Worm (Caenorhabditis elegans) whole organism, L4 larva: ENCODE measurements around the gene Y66A7A.7.

Source experiments
- D1046.2 ChIP-seq: fragments of 200-800 bp; sonication (Bioruptor generic); IDR thresholded peaks from 2 replicates; pipeline ENCODE4 v1.3.6; 2022; ENCODE audit warnings: missing genetic modification characterization, missing compliant biosample characterization
- F26F4.8 ChIP-seq: fragments of 200-800 bp; sonication (Bioruptor generic); conservative IDR thresholded peaks from 2 replicates; pipeline ENCODE4 v1.3.6; 2022; ENCODE audit warnings: missing genetic modification characterization, missing compliant biosample characterization
- R02D3.7 ChIP-seq: fragments of 150-350 bp; sonication (generic microtip); optimal IDR thresholded peaks from 3 replicates; lab custom pipeline; 2014; ENCODE audit warnings: missing biosample characterization, missing genetic modification characterization
- T20F7.1 ChIP-seq: fragments of 200-800 bp; sonication (Bioruptor generic); optimal IDR thresholded peaks from 2 replicates; lab custom pipeline; 2018; ENCODE audit warnings: mild to moderate bottlenecking, missing genetic modification characterization, missing compliant biosample characterization
- T26A8.4 ChIP-seq: fragments of 200-800 bp; sonication (Bioruptor generic); IDR thresholded peaks from 2 replicates; pipeline ENCODE4 v1.3.6; 2022; ENCODE audit warnings: missing genetic modification characterization, missing compliant biosample characterization
- Y5F2A.4 ChIP-seq: fragments of 200-800 bp; sonication (Bioruptor generic); optimal IDR thresholded peaks from 2 replicates; lab custom pipeline; 2018; ENCODE audit warnings: mild to moderate bottlenecking, missing genetic modification characterization, missing compliant biosample characterization
- ZK337.2 ChIP-seq: fragments of 200-800 bp; sonication (Bioruptor generic); IDR thresholded peaks from 2 replicates; pipeline ENCODE4 v1.3.6; 2022; ENCODE audit warnings: missing genetic modification reagents, missing genetic modification characterization, missing compliant biosample characterization
- aha-1 ChIP-seq: fragments of 150-350 bp; peaks from one replicate; lab custom pipeline; 2014; ENCODE audit warnings: missing biosample characterization, missing genetic modification characterization
- aly-2 ChIP-seq: sonication (generic microtip); optimal IDR thresholded peaks from 2 replicates; lab custom pipeline; 2018; ENCODE audit warnings: missing biosample characterization, missing genetic modification characterization
- ama-1 ChIP-seq: fragments of 150-350 bp; optimal IDR thresholded peaks from 2 replicates; lab custom pipeline; 2014; ENCODE audit warnings: inconsistent platforms, mixed read lengths
- ceh-32 ChIP-seq: sonication (generic microtip); optimal IDR thresholded peaks from 2 replicates; lab custom pipeline; 2016; ENCODE audit warnings: mild to moderate bottlenecking, missing genetic modification characterization, missing compliant biosample characterization; ENCODE audit not compliant: poor library complexity
- ceh-44 ChIP-seq: fragments of 200-800 bp; sonication (Bioruptor generic); IDR thresholded peaks from 2 replicates; pipeline ENCODE4 v1.3.6; 2022; ENCODE audit warnings: missing genetic modification reagents, missing genetic modification characterization, missing compliant biosample characterization
- ceh-62 ChIP-seq: sonication (generic microtip); optimal IDR thresholded peaks from 2 replicates; lab custom pipeline; 2017; ENCODE audit warnings: missing biosample characterization, missing genetic modification characterization
- ces-1 ChIP-seq: fragments of 150-350 bp; sonication (generic microtip); optimal IDR thresholded peaks from 4 replicates; lab custom pipeline; 2014; ENCODE audit warnings: missing biosample characterization, missing genetic modification reagents, missing genetic modification characterization
- ctbp-1 ChIP-seq: fragments of 200-800 bp; sonication (Bioruptor generic); IDR thresholded peaks from 2 replicates; pipeline ENCODE4 v1.3.6; 2022; ENCODE audit warnings: missing genetic modification reagents, missing genetic modification characterization, missing compliant biosample characterization
- daf-16 ChIP-seq, 3 experiments: sonication (generic microtip); optimal IDR thresholded peaks; 2 replicates each; lab custom pipeline; 2016 to 2017; ENCODE audit warnings: missing genetic modification characterization in 3 of 3, missing genetic modification reagents in 3 of 3, mild to moderate bottlenecking in 2 of 3, missing compliant biosample characterization in 2 of 3, missing biosample characterization in 1 of 3, moderate library complexity in 1 of 3
- dmd-6 ChIP-seq: fragments of 200-800 bp; sonication (Bioruptor generic); IDR thresholded peaks from 2 replicates; pipeline ENCODE4 v1.3.6; 2022; ENCODE audit warnings: missing genetic modification reagents, missing genetic modification characterization, missing compliant biosample characterization
- dmd-9 ChIP-seq: fragments of 200-800 bp; sonication (Bioruptor generic); IDR thresholded peaks from 2 replicates; pipeline ENCODE4 v1.3.6; 2022; ENCODE audit warnings: missing genetic modification reagents, missing genetic modification characterization, missing compliant biosample characterization
- dpl-1 ChIP-seq: fragments of 150-350 bp; optimal IDR thresholded peaks from 2 replicates; lab custom pipeline; 2014; ENCODE audit warnings: missing biosample characterization, missing genetic modification reagents, missing genetic modification characterization
- fos-1 ChIP-seq: fragments of 150-350 bp; optimal IDR thresholded peaks from 2 replicates; lab custom pipeline; 2014; ENCODE audit warnings: missing biosample characterization, missing genetic modification characterization
- gei-8 ChIP-seq: fragments of 200-800 bp; sonication (Bioruptor generic); optimal IDR thresholded peaks from 2 replicates; lab custom pipeline; 2018; ENCODE audit warnings: mild to moderate bottlenecking, missing genetic modification characterization, missing compliant biosample characterization
- hlh-11 ChIP-seq: fragments of 200-800 bp; sonication (Bioruptor generic); optimal IDR thresholded peaks from 2 replicates; lab custom pipeline; 2018; ENCODE audit warnings: mild to moderate bottlenecking, missing genetic modification characterization, missing compliant biosample characterization
- lin-38 ChIP-seq: fragments of 200-800 bp; sonication (Bioruptor generic); IDR thresholded peaks from 2 replicates; pipeline ENCODE4 v1.3.6; 2022; ENCODE audit warnings: missing genetic modification reagents, missing genetic modification characterization, missing compliant biosample characterization
- lin-39 ChIP-seq: fragments of 150-350 bp; optimal IDR thresholded peaks from 2 replicates; lab custom pipeline; 2014; ENCODE audit warnings: missing biosample characterization, missing genetic modification reagents, missing genetic modification characterization
- lir-3 ChIP-seq: sonication (generic microtip); optimal IDR thresholded peaks from 2 replicates; lab custom pipeline; 2016; ENCODE audit warnings: mild to moderate bottlenecking, missing genetic modification characterization, missing compliant biosample characterization
- madf-9 ChIP-seq: fragments of 200-800 bp; sonication (Bioruptor generic); conservative IDR thresholded peaks from 2 replicates; pipeline ENCODE4 v1.3.6; 2022; ENCODE audit warnings: missing genetic modification reagents, missing genetic modification characterization, missing compliant biosample characterization
- mdt-29 ChIP-seq: fragments of 200-800 bp; sonication (Bioruptor generic); IDR thresholded peaks from 2 replicates; pipeline ENCODE4 v1.3.6; 2022; ENCODE audit warnings: missing genetic modification reagents, missing genetic modification characterization, missing compliant biosample characterization
- mxl-2 ChIP-seq: fragments of 200-800 bp; sonication (Bioruptor generic); conservative IDR thresholded peaks from 2 replicates; pipeline ENCODE4 v1.3.6; 2022; ENCODE audit warnings: missing genetic modification reagents, missing genetic modification characterization, missing compliant biosample characterization
- nhr-10 ChIP-seq: fragments of 150-350 bp; optimal IDR thresholded peaks from 2 replicates; lab custom pipeline; 2014; ENCODE audit warnings: missing biosample characterization, missing genetic modification characterization
- nhr-11 ChIP-seq: fragments of 150-350 bp; optimal IDR thresholded peaks from 2 replicates; lab custom pipeline; 2014; ENCODE audit warnings: missing biosample characterization, missing genetic modification characterization
- nhr-111 ChIP-seq: fragments of 200-800 bp; sonication (Bioruptor generic); optimal IDR thresholded peaks from 2 replicates; lab custom pipeline; 2018; ENCODE audit warnings: mild to moderate bottlenecking, missing genetic modification characterization, missing compliant biosample characterization
- nhr-25 ChIP-seq: sonication (generic microtip); optimal IDR thresholded peaks from 2 replicates; lab custom pipeline; 2017; ENCODE audit warnings: missing genetic modification characterization, mild to moderate bottlenecking, missing compliant biosample characterization, antibody characterized with exemption, moderate library complexity, borderline replicate concordance; ENCODE audit not compliant: insufficient read depth
- nhr-77 ChIP-seq: fragments of 150-350 bp; optimal IDR thresholded peaks from 2 replicates; lab custom pipeline; 2014; ENCODE audit warnings: missing biosample characterization, missing genetic modification characterization
- pha-4 ChIP-seq, 2 experiments: fragments of 150-350 bp in 1 of 2; fragments of 200-800 bp in 1 of 2; sonication (Bioruptor generic) in 1 of 2; IDR thresholded peaks in 1 of 2; optimal IDR thresholded peaks in 1 of 2; 2 replicates each; pipeline versions ENCODE4 v1.3.6 to Lab custom; 2014 to 2022; ENCODE audit warnings: missing genetic modification characterization in 2 of 2, missing genetic modification reagents in 2 of 2, missing biosample characterization in 1 of 2, missing compliant biosample characterization in 1 of 2
- php-3 ChIP-seq: fragments of 200-800 bp; sonication (Bioruptor generic); IDR thresholded peaks from 2 replicates; pipeline ENCODE4 v1.3.6; 2022; ENCODE audit warnings: missing genetic modification reagents, missing genetic modification characterization, missing compliant biosample characterization
- saeg-2 ChIP-seq: fragments of 200-800 bp; sonication (Bioruptor generic); IDR thresholded peaks from 2 replicates; pipeline ENCODE4 v1.3.6; 2022; ENCODE audit warnings: missing genetic modification reagents, missing genetic modification characterization, missing compliant biosample characterization
- set-16 ChIP-seq: fragments of 200-800 bp; sonication (Bioruptor generic); IDR thresholded peaks from 2 replicates; pipeline ENCODE4 v1.3.6; 2022; ENCODE audit warnings: missing genetic modification reagents, missing genetic modification characterization, missing compliant biosample characterization
- skn-1 ChIP-seq: fragments of 150-350 bp; optimal IDR thresholded peaks from 2 replicates; lab custom pipeline; 2014; ENCODE audit warnings: missing biosample characterization, missing genetic modification characterization
- snpc-4 ChIP-seq: fragments of 150-350 bp; optimal IDR thresholded peaks from 2 replicates; lab custom pipeline; 2014; ENCODE audit warnings: missing biosample characterization, missing genetic modification characterization
- spr-1 ChIP-seq: sonication (generic microtip); optimal IDR thresholded peaks from 2 replicates; lab custom pipeline; 2016; ENCODE audit warnings: mild to moderate bottlenecking, missing genetic modification characterization, missing compliant biosample characterization
- tag-97 ChIP-seq: fragments of 200-800 bp; sonication (Bioruptor generic); IDR thresholded peaks from 2 replicates; pipeline ENCODE4 v1.3.6; 2022; ENCODE audit warnings: missing genetic modification characterization, missing compliant biosample characterization
- unc-130 ChIP-seq: sonication (generic microtip); optimal IDR thresholded peaks from 2 replicates; lab custom pipeline; 2016; ENCODE audit warnings: missing genetic modification reagents, missing genetic modification characterization, missing compliant biosample characterization
- unc-62 ChIP-seq, 3 experiments: fragments of 150-350 bp in 1 of 3; sonication (generic microtip); optimal IDR thresholded peaks in 2 of 3; peaks in 1 of 3; 1 replicate in 1 of 3; 2 replicates in 2 of 3; lab custom pipeline; 2014 to 2017; ENCODE audit warnings: missing biosample characterization in 3 of 3, missing genetic modification characterization in 3 of 3, missing genetic modification reagents in 3 of 3, missing genotype in 1 of 3
- zag-1 ChIP-seq: fragments of 150-350 bp; optimal IDR thresholded peaks from 2 replicates; lab custom pipeline; 2014; ENCODE audit warnings: missing biosample characterization, missing genetic modification characterization
- zip-11 ChIP-seq: fragments of 200-800 bp; sonication (Bioruptor generic); IDR thresholded peaks from 2 replicates; pipeline ENCODE4 v1.3.6; 2022; ENCODE audit warnings: missing genetic modification characterization, missing compliant biosample characterization
- zip-2 ChIP-seq: fragments of 150-350 bp; optimal IDR thresholded peaks from 2 replicates; lab custom pipeline; 2014; ENCODE audit warnings: missing biosample characterization, missing genetic modification characterization
- ztf-7 ChIP-seq: fragments of 150-350 bp; optimal IDR thresholded peaks from 2 replicates; lab custom pipeline; 2014; ENCODE audit warnings: missing biosample characterization, missing genetic modification characterization

Gene Y66A7A.7

ce11 chrIII:11633444-11633843 lies 4.2 kb upstream of the Y66A7A.7 start:
- no peak for TF ChIP-seq nhr-77
- 0 out of 2 replicates have a peak, but pooled peaks have one; percentile 12 for TF ChIP-seq dmd-9 (GFP tag; lab: Robert Waterston, UW)
- no peak for TF ChIP-seq ceh-62
- no peak for TF ChIP-seq unc-130 (GFP tag; lab: Kevin White, UChicago)
- TF ChIP-seq T26A8.4 (GFP tag; lab: Robert Waterston, UW), result no peak
- no peak for TF ChIP-seq ceh-44
- TF ChIP-seq gei-8 (GFP tag; lab: Kevin White, UChicago), result no peak
- no peak for TF ChIP-seq tag-97 (GFP tag; lab: Robert Waterston, UW)
- TF ChIP-seq Y5F2A.4, result no peak
- no peak for TF ChIP-seq nhr-111 (GFP tag; lab: Kevin White, UChicago)
- TF ChIP-seq ztf-7 (tag; lab: Kevin White, UChicago), result no peak
- no peak for TF ChIP-seq skn-1 (tag; lab: Kevin White, UChicago)
- peak; percentile 20; the same call in 1 of the 2 replicates for TF ChIP-seq set-16 (GFP tag; lab: Robert Waterston, UW)
- no peak for TF ChIP-seq ama-1 (lab: Kevin White, UChicago)
- no peak for TF ChIP-seq dmd-6 (GFP tag; lab: Robert Waterston, UW)
- no peak for TF ChIP-seq ZK337.2
- TF ChIP-seq zag-1 (tag; lab: Kevin White, UChicago), result no peak
- TF ChIP-seq saeg-2 (GFP tag; lab: Robert Waterston, UW), result no peak
- TF ChIP-seq fos-1, result no peak
- no peak for TF ChIP-seq nhr-25 (tag; lab: Kevin White, UChicago)
- TF ChIP-seq dpl-1 (GFP tag; lab: Kevin White, UChicago), result no peak
- no peak for TF ChIP-seq D1046.2 (GFP tag; lab: Robert Waterston, UW)
- TF ChIP-seq aly-2 (tag; lab: Kevin White, UChicago), result no peak
- TF ChIP-seq ctbp-1 (GFP tag; lab: Robert Waterston, UW), result no peak
- no peak for TF ChIP-seq mxl-2
- TF ChIP-seq unc-62 (GFP tag; optimal IDR thresholded peaks at IDR 0.05 in 1 of 2; lab: Kevin White, UChicago), result peak in 1 of 2 experiments; percentile 53
- TF ChIP-seq unc-62 (tag; optimal IDR thresholded peaks at IDR 0.05; lab: Kevin White, UChicago), result no peak
- TF ChIP-seq lin-39 (tag; lab: Kevin White, UChicago), result no peak
- TF ChIP-seq ceh-32 (tag; lab: Kevin White, UChicago), result no peak
- TF ChIP-seq madf-9 (GFP tag; lab: Robert Waterston, UW), result no peak
- no peak for TF ChIP-seq T20F7.1
- TF ChIP-seq daf-16 (GFP tag; optimal IDR thresholded peaks at IDR 0.05; lab: Kevin White, UChicago), result no peak
- no peak for TF ChIP-seq daf-16 (tag; optimal IDR thresholded peaks at IDR 0.05; lab: Kevin White, UChicago)
- peak; percentile 68 for TF ChIP-seq aha-1 (tag; lab: Kevin White, UChicago)
- no peak for TF ChIP-seq zip-11 (GFP tag; lab: Robert Waterston, UW)
- TF ChIP-seq spr-1 (tag; lab: Kevin White, UChicago), result no peak
- no peak for TF ChIP-seq php-3
- no peak for TF ChIP-seq zip-2 (tag; lab: Kevin White, UChicago)
- TF ChIP-seq F26F4.8, result 0 out of 2 replicates have a peak, but pooled peaks have one; percentile 59
- TF ChIP-seq R02D3.7 (tag; lab: Kevin White, UChicago), result no peak
- TF ChIP-seq nhr-10 (tag; lab: Kevin White, UChicago), result no peak
- no peak for TF ChIP-seq nhr-11 (tag; lab: Kevin White, UChicago)
- TF ChIP-seq, all 104 proteins: peak for 5

- TF ChIP-seq spr-1 (tag; lab: Kevin White, UChicago) (no peak), lin-38 (no peak), snpc-4 (no peak), hlh-11 (no peak), unc-62 (GFP tag; optimal IDR thresholded peaks at IDR 0.05 in 1 of 2; lab: Kevin White, UChicago) (no peak), unc-62 (tag; optimal IDR thresholded peaks at IDR 0.05; lab: Kevin White, UChicago) (no peak), ces-1 (GFP tag; lab: Kevin White, UChicago) (no peak), pha-4 (GFP tag; IDR thresholded peaks at IDR 0.05; lab: Robert Waterston, UW) (no peak), pha-4 (tag; optimal IDR thresholded peaks at IDR 0.05; lab: Kevin White, UChicago) (no peak), zip-11 (GFP tag; lab: Robert Waterston, UW) (no peak), mdt-29 (GFP tag; lab: Robert Waterston, UW) (no peak), lir-3 (tag; lab: Kevin White, UChicago) (no peak), nhr-10 (tag; lab: Kevin White, UChicago) (no peak)
- TF ChIP-seq, all 104 proteins: peak for 0
These were observed 3.1 kb upstream of the Y66A7A.7 start for ce11 chrIII:11632376-11632775.
